Worm (Caenorhabditis elegans) whole organism, early embryonic: ENCODE measurements around the gene srh-255.

Source experiments
- B0310.2 ChIP-seq: sonication (generic microtip); optimal IDR thresholded peaks from 2 replicates; lab custom pipeline; 2016; ENCODE audit warnings: mild to moderate bottlenecking, missing genetic modification characterization, missing compliant biosample characterization
- aly-1 ChIP-seq: sonication (generic microtip); optimal IDR thresholded peaks from 2 replicates; lab custom pipeline; 2016; ENCODE audit warnings: missing genetic modification characterization, missing compliant biosample characterization
- ama-1 ChIP-seq: fragments of 150-350 bp; optimal IDR thresholded peaks from 2 replicates; lab custom pipeline; 2014
- ceh-13 ChIP-seq: fragments of 200-800 bp; sonication (Bioruptor generic); optimal IDR thresholded peaks from 2 replicates; lab custom pipeline; 2018; ENCODE audit warnings: mild to moderate bottlenecking, missing genetic modification characterization, missing compliant biosample characterization
- ceh-36 ChIP-seq: sonication (generic microtip); optimal IDR thresholded peaks from 2 replicates; lab custom pipeline; 2016; ENCODE audit warnings: missing genetic modification characterization, inconsistent platforms, missing compliant biosample characterization
- flt-1 ChIP-seq: fragments of 200-800 bp; sonication (Bioruptor generic); IDR thresholded peaks from 2 replicates; pipeline ENCODE4 v1.3.6; 2022; ENCODE audit warnings: missing genetic modification characterization, missing compliant biosample characterization
- hmbx-1 ChIP-seq: sonication (generic microtip); optimal IDR thresholded peaks from 2 replicates; lab custom pipeline; 2016; ENCODE audit warnings: mild to moderate bottlenecking, missing genetic modification characterization, missing compliant biosample characterization
- hnd-1 ChIP-seq: sonication (generic microtip); optimal IDR thresholded peaks from 2 replicates; lab custom pipeline; 2016; ENCODE audit warnings: missing genetic modification characterization, missing compliant biosample characterization
- scrt-1 ChIP-seq: fragments of 200-800 bp; sonication (Bioruptor generic); IDR thresholded peaks from 2 replicates; pipeline ENCODE4 v1.3.6; 2022; ENCODE audit warnings: missing genetic modification characterization, missing compliant biosample characterization
- sea-1 ChIP-seq: fragments of 200-800 bp; sonication (Bioruptor generic); conservative IDR thresholded peaks from 2 replicates; pipeline ENCODE4 v1.3.6; 2022; ENCODE audit warnings: missing genetic modification characterization, missing compliant biosample characterization
- tbx-11 ChIP-seq: fragments of 200-800 bp; sonication (Bioruptor generic); IDR thresholded peaks from 2 replicates; pipeline ENCODE4 v1.3.6; 2022; ENCODE audit warnings: missing genetic modification characterization, missing compliant biosample characterization
- tra-4 ChIP-seq: sonication (generic microtip); optimal IDR thresholded peaks from 2 replicates; lab custom pipeline; 2017; ENCODE audit warnings: missing genetic modification characterization, missing compliant biosample characterization

- TF ChIP-seq ama-1 (lab: Kevin White, UChicago) (no peak), ceh-36 (no peak), scrt-1 (no peak), tra-4 (tag; lab: Kevin White, UChicago) (no peak), B0310.2 (tag; lab: Kevin White, UChicago) (no peak), ceh-13 (GFP tag; lab: Kevin White, UChicago) (no peak), hnd-1 (tag; lab: Kevin White, UChicago) (no peak), tbx-11 (GFP tag; lab: Robert Waterston, UW) (no peak), flt-1 (no peak), aly-1 (tag; lab: Kevin White, UChicago) (no peak), sea-1 (GFP tag; lab: Robert Waterston, UW) (no peak), hmbx-1 (tag; lab: Kevin White, UChicago) (no peak)
These were observed 20.3 kb upstream of the srh-255 start, which contains the start of gene F28B1.2 for ce11 chrV:17044500-17044899.
